Worm (Caenorhabditis elegans): ENCODE measurements around the gene cept-2.
"Not testable (repeated sequence)": the region's sequence is repeated elsewhere in the genome, so short reads cannot be mapped to it uniquely, and the experiment has no call there.

The cept-2 gene

DNA sequence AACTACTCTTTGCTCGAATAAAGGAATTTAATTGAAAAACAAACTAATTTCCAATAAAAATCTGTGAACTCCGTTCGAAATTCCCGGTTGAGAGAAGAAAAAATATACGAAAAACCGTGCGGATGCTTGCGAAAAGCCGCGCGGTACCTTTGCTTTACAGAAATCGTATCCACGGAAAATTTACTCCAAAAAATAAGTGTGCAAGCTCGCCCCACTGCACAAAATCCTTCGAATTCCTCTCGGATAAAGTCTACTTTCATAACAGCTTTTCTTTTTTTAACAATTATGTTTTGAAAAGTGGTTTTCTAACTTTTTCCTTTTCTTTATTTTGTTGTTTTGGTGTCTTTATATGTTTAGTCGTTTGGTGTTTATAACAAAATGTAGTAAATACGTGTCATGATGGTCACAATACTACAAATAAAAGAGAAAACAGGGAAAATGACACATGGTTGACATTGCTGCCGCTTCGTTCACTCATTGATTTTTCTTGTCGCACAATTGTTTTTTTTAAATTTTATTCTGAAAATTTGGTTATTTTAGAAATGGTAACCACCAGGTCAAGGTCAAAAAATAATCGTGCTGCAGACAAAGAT is at the start of gene cept-2 (continued):
- TF ChIP-seq dve-1 (tag; optimal IDR thresholded peaks at IDR 0.05; ENCODE audit: insufficient read depth) (peak; percentile 97), dmd-8 (GFP tag; IDR thresholded peaks at IDR 0.05) (no peak), T26A8.4 (GFP tag; IDR thresholded peaks at IDR 0.05) (peak; percentile 82), snpc-1.2 (GFP tag; IDR thresholded peaks at IDR 0.05) (peak; percentile 58; the same call in 1 of the 2 replicates), nhr-25 (tag; optimal IDR thresholded peaks at IDR 0.05; ENCODE audit: borderline replicate concordance, insufficient read depth) (peak; percentile 15), mes-2 (tag; optimal IDR thresholded peaks at IDR 0.05; ENCODE audit: poor library complexity, severe bottlenecking) (peak; percentile 99), zfp-2 (tag; optimal IDR thresholded peaks at IDR 0.05) (peak; percentile 70), unc-130 (GFP tag; optimal IDR thresholded peaks at IDR 0.05) (peak; percentile 80), spr-1 (tag; optimal IDR thresholded peaks at IDR 0.05) (peak; percentile 76), nhr-42 (GFP tag; IDR thresholded peaks at IDR 0.05) (peak; percentile 85), rbr-2 (tag; optimal IDR thresholded peaks at IDR 0.05) (peak; percentile 94), lin-13 (GFP tag; optimal IDR thresholded peaks at IDR 0.05) (peak; percentile 89)

DNA sequence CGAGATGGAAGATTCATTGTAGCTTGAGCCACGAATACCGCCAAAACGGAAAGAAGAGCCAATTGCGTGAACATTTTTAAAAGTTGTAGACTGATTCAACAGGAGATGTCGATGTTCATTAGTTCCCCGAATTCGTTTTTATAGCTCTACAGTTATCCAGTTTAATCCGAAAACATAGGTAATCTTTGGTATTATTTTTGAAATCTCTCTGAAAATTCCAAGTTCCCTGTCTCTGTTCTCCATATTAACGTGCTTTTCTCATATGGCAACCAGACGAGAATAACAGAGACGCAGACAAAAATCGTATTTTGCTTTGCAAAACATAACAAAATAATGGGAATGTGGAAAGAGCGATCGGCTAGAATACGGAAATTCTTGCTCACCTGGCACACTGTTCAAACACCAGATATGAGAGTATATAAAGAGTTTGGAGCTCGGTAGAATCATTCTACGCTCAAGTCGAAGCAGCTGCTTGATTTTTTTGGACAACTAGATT is 47.9 kb upstream of the cept-2 start, which contains the start of the genes spig-3 and F14D7.12:
Gene spig-3, minus strand, starts transcription at position 101 of the 496 bp plus-strand sequence.
Gene F14D7.12, plus strand, starts transcription at position 446 of the 496 bp plus-strand sequence.
- TF ChIP-seq dpl-1 (GFP tag; optimal IDR thresholded peaks at IDR 0.05) (no peak), hlh-11 (tag; optimal IDR thresholded peaks at IDR 0.05) (no peak), lin-38 (GFP tag; IDR thresholded peaks at IDR 0.05) (no peak), ztf-11 (tag; optimal IDR thresholded peaks at IDR 0.05) (no peak), Y75B8A.6 (GFP tag; IDR thresholded peaks at IDR 0.05) (no peak), lir-3 (tag; optimal IDR thresholded peaks at IDR 0.05) (no peak), ceh-32 (tag; optimal IDR thresholded peaks at IDR 0.05; ENCODE audit: poor library complexity) (no peak), F10B5.3 (tag; optimal IDR thresholded peaks at IDR 0.05) (no peak), sdz-12 (GFP tag; optimal IDR thresholded peaks at IDR 0.05) (no peak), skn-1 (tag; optimal IDR thresholded peaks at IDR 0.05) (no peak), fkh-10 (GFP tag; optimal IDR thresholded peaks at IDR 0.05) (no peak), hif-1 (tag; optimal IDR thresholded peaks at IDR 0.05) (no peak), nhr-237 (tag; optimal IDR thresholded peaks at IDR 0.05) (no peak), snpc-1.2 (GFP tag; IDR thresholded peaks at IDR 0.05) (no peak), egl-43 (GFP tag; IDR thresholded peaks at IDR 0.05) (no peak), dmd-9 (GFP tag; IDR thresholded peaks at IDR 0.05) (no peak), mes-2 (tag; optimal IDR thresholded peaks at IDR 0.05; ENCODE audit: poor library complexity, severe bottlenecking) (no peak), R02D3.7 (tag; optimal IDR thresholded peaks at IDR 0.05) (no peak), gei-8 (GFP tag; optimal IDR thresholded peaks at IDR 0.05) (no peak), saeg-2 (GFP tag; IDR thresholded peaks at IDR 0.05) (no peak)

ce11 chrV:14301076-14301475 is 46.5 kb upstream of the cept-2 start, which contains the start of gene F14D7.6:
Gene F14D7.6 (plus strand): TSS chrV:14301413.
- TF ChIP-seq pqm-1 (tag; optimal IDR thresholded peaks at IDR 0.05), result peak; percentile 41
- no peak for TF ChIP-seq tra-1 (GFP tag; IDR thresholded peaks at IDR 0.05)
- no peak for TF ChIP-seq lim-7 (GFP tag; IDR thresholded peaks at IDR 0.05)

DNA sequence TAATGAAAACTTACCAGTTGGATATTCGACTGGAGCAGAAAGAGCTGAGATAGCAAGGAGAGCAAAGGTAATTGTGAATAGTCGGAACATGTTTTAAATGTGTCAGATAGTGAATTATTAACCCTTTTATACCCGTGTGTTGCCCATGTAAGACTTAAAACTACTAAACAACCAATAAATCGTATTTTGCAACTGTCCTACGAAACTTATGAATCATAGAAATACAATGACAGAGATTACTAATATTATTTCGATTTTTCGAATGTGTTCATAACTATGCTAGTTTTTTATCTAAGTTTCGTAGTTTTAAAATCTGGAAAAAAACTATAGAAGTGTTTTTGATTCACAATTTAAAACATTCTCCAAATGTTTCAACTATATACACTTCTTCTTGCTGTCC is 40.8 kb upstream of the cept-2 start, which contains the start of gene spig-4:
Gene spig-4, minus strand, starts transcription at position 101 of the 400 bp plus-strand sequence.
- TF ChIP-seq madf-9 (GFP tag; conservative IDR thresholded peaks at IDR 0.05); ZK337.2 (GFP tag; IDR thresholded peaks at IDR 0.05); unc-62 (GFP tag; optimal IDR thresholded peaks at IDR 0.05 in 1 of 2); unc-62 (tag; optimal IDR thresholded peaks at IDR 0.05): not testable (repeated sequence)
